Worm (Caenorhabditis elegans) whole organism, late embryonic: ENCODE results near the gene srj-1.
A peak's percentile ranks its signal among the peaks of the same experiment; 100 is the strongest.

Experiments
- F13H6.1 ChIP-seq: sonication (generic microtip); optimal IDR thresholded peaks from 2 replicates; lab custom pipeline; 2016; ENCODE audit warnings: missing genetic modification characterization, missing compliant biosample characterization
- K09A11.1 ChIP-seq: sonication (generic microtip); optimal IDR thresholded peaks from 2 replicates; lab custom pipeline; 2017; ENCODE audit warnings: antibody characterized with exemption, mild to moderate bottlenecking, missing genetic modification characterization, missing compliant biosample characterization; ENCODE audit not compliant: insufficient read depth
- Y22D7AL.16 ChIP-seq: sonication (generic microtip); optimal IDR thresholded peaks from 2 replicates; lab custom pipeline; 2016; ENCODE audit warnings: missing genetic modification characterization, missing compliant biosample characterization
- ceh-14 ChIP-seq: sonication (generic microtip); optimal IDR thresholded peaks from 2 replicates; lab custom pipeline; 2016; ENCODE audit warnings: missing genotype, missing genetic modification characterization, missing compliant biosample characterization
- ceh-19 ChIP-seq: fragments of 200-800 bp; sonication (Bioruptor generic); optimal IDR thresholded peaks from 2 replicates; lab custom pipeline; 2018; ENCODE audit warnings: mild to moderate bottlenecking, missing genetic modification characterization, missing compliant biosample characterization
- ceh-2 ChIP-seq: sonication (generic microtip); optimal IDR thresholded peaks from 2 replicates; lab custom pipeline; 2016; ENCODE audit warnings: missing genotype, missing genetic modification characterization, missing compliant biosample characterization
- ceh-22 ChIP-seq: sonication (generic microtip); optimal IDR thresholded peaks from 2 replicates; lab custom pipeline; 2017; ENCODE audit warnings: missing biosample characterization, missing genetic modification characterization
- ceh-24 ChIP-seq: sonication (generic microtip); optimal IDR thresholded peaks from 2 replicates; lab custom pipeline; 2016; ENCODE audit warnings: mild to moderate bottlenecking, missing genetic modification characterization, missing compliant biosample characterization
- ceh-30 ChIP-seq: fragments of 150-350 bp; optimal IDR thresholded peaks from 2 replicates; lab custom pipeline; 2014; ENCODE audit warnings: missing biosample characterization, missing genetic modification characterization
- ceh-31 ChIP-seq: sonication (generic microtip); optimal IDR thresholded peaks from 2 replicates; lab custom pipeline; 2016; ENCODE audit warnings: missing genetic modification characterization, missing compliant biosample characterization
- ceh-45 ChIP-seq: fragments of 200-800 bp; sonication (Bioruptor generic); IDR thresholded peaks from 2 replicates; pipeline ENCODE4 v1.3.6; 2022; ENCODE audit warnings: missing genetic modification reagents, missing genetic modification characterization, missing compliant biosample characterization
- ceh-48 ChIP-seq: sonication (generic microtip); optimal IDR thresholded peaks from 2 replicates; lab custom pipeline; 2016; ENCODE audit warnings: missing genetic modification characterization, inconsistent platforms, missing compliant biosample characterization
- ceh-6 ChIP-seq: fragments of 200-800 bp; sonication (Bioruptor generic); optimal IDR thresholded peaks from 2 replicates; lab custom pipeline; 2018; ENCODE audit warnings: mild to moderate bottlenecking, missing genetic modification characterization, missing compliant biosample characterization
- ceh-9 ChIP-seq: sonication (generic microtip); optimal IDR thresholded peaks from 2 replicates; lab custom pipeline; 2016; ENCODE audit warnings: mild to moderate bottlenecking, missing genetic modification characterization, inconsistent platforms, missing compliant biosample characterization
- che-1 ChIP-seq: sonication (generic microtip); optimal IDR thresholded peaks from 2 replicates; lab custom pipeline; 2016; ENCODE audit warnings: mild to moderate bottlenecking, missing genetic modification characterization, missing compliant biosample characterization
- elt-2 ChIP-seq: sonication (generic microtip); optimal IDR thresholded peaks from 2 replicates; lab custom pipeline; 2016; ENCODE audit warnings: missing genetic modification reagents, missing genetic modification characterization, missing compliant biosample characterization
- eyg-1 ChIP-seq: sonication (generic microtip); optimal IDR thresholded peaks from 2 replicates; lab custom pipeline; 2016; ENCODE audit warnings: missing genotype, missing genetic modification characterization, missing compliant biosample characterization
- fax-1 ChIP-seq: sonication (generic microtip); optimal IDR thresholded peaks from 2 replicates; lab custom pipeline; 2016; ENCODE audit warnings: missing genotype, missing genetic modification characterization, missing compliant biosample characterization
- fkh-10 ChIP-seq: fragments of 150-350 bp; optimal IDR thresholded peaks from 2 replicates; lab custom pipeline; 2014; ENCODE audit warnings: missing biosample characterization, missing genetic modification reagents, missing genetic modification characterization
- hlh-30 ChIP-seq: sonication (generic microtip); optimal IDR thresholded peaks from 2 replicates; lab custom pipeline; 2017; ENCODE audit warnings: antibody characterized with exemption, missing genetic modification characterization, missing compliant biosample characterization; ENCODE audit not compliant: insufficient read depth
- hlh-6 ChIP-seq: sonication (generic microtip); optimal IDR thresholded peaks from 2 replicates; lab custom pipeline; 2016; ENCODE audit warnings: missing genotype, missing genetic modification characterization, missing compliant biosample characterization
- hlh-8 ChIP-seq: sonication (generic microtip); optimal IDR thresholded peaks from 2 replicates; lab custom pipeline; 2016; ENCODE audit warnings: missing genotype, missing genetic modification characterization, missing compliant biosample characterization
- lin-11 ChIP-seq: fragments of 200-800 bp; sonication (Bioruptor generic); optimal IDR thresholded peaks from 2 replicates; lab custom pipeline; 2018; ENCODE audit warnings: mild to moderate bottlenecking, missing genetic modification characterization, missing compliant biosample characterization
- nfya-1 ChIP-seq: sonication (generic microtip); optimal IDR thresholded peaks from 2 replicates; lab custom pipeline; 2017; ENCODE audit warnings: missing genetic modification characterization, mild to moderate bottlenecking, missing compliant biosample characterization, antibody characterized with exemption, moderate library complexity
- nhr-11 ChIP-seq: fragments of 150-350 bp; optimal IDR thresholded peaks from 2 replicates; lab custom pipeline; 2014; ENCODE audit warnings: missing biosample characterization, missing genetic modification characterization
- nhr-232 ChIP-seq: sonication (generic microtip); optimal IDR thresholded peaks from 2 replicates; lab custom pipeline; 2016; ENCODE audit warnings: missing genetic modification characterization, missing compliant biosample characterization
- odd-2 ChIP-seq: sonication (generic microtip); optimal IDR thresholded peaks from 2 replicates; lab custom pipeline; 2017; ENCODE audit warnings: antibody characterized with exemption, mild to moderate bottlenecking, missing genetic modification characterization, missing compliant biosample characterization
- pag-3 ChIP-seq: sonication (generic microtip); optimal IDR thresholded peaks from 2 replicates; lab custom pipeline; 2016; ENCODE audit warnings: missing compliant biosample characterization, missing genetic modification characterization, borderline replicate concordance
- pat-9 ChIP-seq: fragments of 200-800 bp; sonication (Bioruptor generic); optimal IDR thresholded peaks from 2 replicates; lab custom pipeline; 2018; ENCODE audit warnings: mild to moderate bottlenecking, missing genetic modification characterization, moderate library complexity, missing compliant biosample characterization
- pha-2 ChIP-seq: sonication (generic microtip); optimal IDR thresholded peaks from 2 replicates; lab custom pipeline; 2017; ENCODE audit warnings: mild to moderate bottlenecking, missing genetic modification characterization, missing compliant biosample characterization
- pqm-1 ChIP-seq: sonication (generic microtip); optimal IDR thresholded peaks from 2 replicates; lab custom pipeline; 2016; ENCODE audit warnings: missing genetic modification characterization, missing compliant biosample characterization
- pros-1 ChIP-seq: fragments of 150-350 bp; optimal IDR thresholded peaks from 2 replicates; lab custom pipeline; 2014; ENCODE audit warnings: missing biosample characterization, missing genetic modification reagents, missing genetic modification characterization
- ref-2 ChIP-seq: sonication (generic microtip); optimal IDR thresholded peaks from 2 replicates; lab custom pipeline; 2016; ENCODE audit warnings: missing genetic modification characterization, missing compliant biosample characterization
- rnt-1 ChIP-seq: sonication (generic microtip); optimal IDR thresholded peaks from 2 replicates; lab custom pipeline; 2016; ENCODE audit warnings: missing genetic modification characterization, missing compliant biosample characterization
- sdc-2 ChIP-seq: sonication (generic microtip); optimal IDR thresholded peaks from 2 replicates; lab custom pipeline; 2016; ENCODE audit warnings: missing genotype, missing genetic modification characterization, missing compliant biosample characterization
- sox-2 ChIP-seq: fragments of 200-800 bp; sonication (Bioruptor generic); IDR thresholded peaks from 2 replicates; pipeline ENCODE4 v1.3.6; 2022; ENCODE audit warnings: missing genetic modification reagents, missing genetic modification characterization, missing compliant biosample characterization
- tbx-2 ChIP-seq: sonication (generic microtip); optimal IDR thresholded peaks from 2 replicates; lab custom pipeline; 2016; ENCODE audit warnings: missing genetic modification characterization, missing compliant biosample characterization
- tbx-7 ChIP-seq: sonication (generic microtip); optimal IDR thresholded peaks from 2 replicates; lab custom pipeline; 2016; ENCODE audit warnings: missing genotype, missing genetic modification characterization, missing compliant biosample characterization
- unc-3 ChIP-seq, 2 experiments: fragments of 200-800 bp in 1 of 2; sonication (Bioruptor generic) in 1 of 2; sonication (generic microtip) in 1 of 2; conservative IDR thresholded peaks in 1 of 2; optimal IDR thresholded peaks in 1 of 2; 2 replicates each; pipeline versions ENCODE4 v1.3.6 to Lab custom; 2016 to 2022; ENCODE audit warnings: missing compliant biosample characterization in 2 of 2, missing genetic modification characterization in 2 of 2, missing genetic modification reagents in 1 of 2
- unc-42 ChIP-seq: sonication (generic microtip); optimal IDR thresholded peaks from 2 replicates; lab custom pipeline; 2016; ENCODE audit warnings: missing genotype, missing genetic modification characterization, missing compliant biosample characterization
- unc-55 ChIP-seq: sonication (generic microtip); optimal IDR thresholded peaks from 2 replicates; lab custom pipeline; 2017; ENCODE audit warnings: missing biosample characterization, missing genetic modification reagents, missing genetic modification characterization
- unc-86 ChIP-seq: sonication (generic microtip); optimal IDR thresholded peaks from 2 replicates; lab custom pipeline; 2016; ENCODE audit warnings: missing genetic modification characterization, missing compliant biosample characterization
- zip-5 ChIP-seq: sonication (generic microtip); optimal IDR thresholded peaks from 2 replicates; lab custom pipeline; 2016; ENCODE audit warnings: missing genetic modification characterization, missing compliant biosample characterization

Gene srj-1

DNA sequence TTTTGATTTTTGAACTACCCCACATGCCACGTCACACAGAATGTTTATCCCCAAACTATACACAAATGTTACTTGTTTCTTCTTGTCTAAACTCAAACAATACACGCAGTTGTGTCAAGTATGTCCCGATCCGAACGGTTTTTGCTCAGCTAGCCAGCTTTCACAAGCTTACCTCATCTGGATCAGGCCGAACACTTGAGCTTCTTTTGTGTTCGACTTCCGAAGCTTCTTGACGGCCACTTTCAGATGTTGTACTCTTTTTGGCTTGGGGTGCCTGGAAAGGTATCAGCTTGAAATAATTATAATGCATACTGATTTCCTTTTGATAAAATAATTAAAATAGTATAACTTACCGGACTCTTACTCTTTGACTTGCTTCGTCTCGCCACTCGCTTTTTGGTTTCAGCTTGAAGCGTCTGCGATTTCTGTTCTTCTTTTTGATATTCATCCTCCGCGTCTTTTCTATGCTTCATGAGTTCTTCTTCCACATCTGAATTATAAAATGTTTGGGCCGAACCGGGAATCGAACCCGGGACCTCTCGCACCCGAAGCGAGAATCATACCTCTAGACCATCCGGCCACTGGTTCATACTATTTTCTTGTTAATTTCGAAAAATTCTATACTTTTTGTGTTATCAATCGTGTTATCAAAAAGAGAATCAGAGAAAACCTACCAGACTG is 40.0 kb upstream of the srj-1 start:
- TF ChIP-seq elt-2 (no peak), ceh-2 (tag; lab: Kevin White, UChicago) (no peak), Y22D7AL.16 (tag; lab: Kevin White, UChicago) (no peak), nhr-232 (no peak), che-1 (tag; lab: Kevin White, UChicago) (no peak), hlh-8 (tag; lab: Kevin White, UChicago) (no peak)

DNA sequence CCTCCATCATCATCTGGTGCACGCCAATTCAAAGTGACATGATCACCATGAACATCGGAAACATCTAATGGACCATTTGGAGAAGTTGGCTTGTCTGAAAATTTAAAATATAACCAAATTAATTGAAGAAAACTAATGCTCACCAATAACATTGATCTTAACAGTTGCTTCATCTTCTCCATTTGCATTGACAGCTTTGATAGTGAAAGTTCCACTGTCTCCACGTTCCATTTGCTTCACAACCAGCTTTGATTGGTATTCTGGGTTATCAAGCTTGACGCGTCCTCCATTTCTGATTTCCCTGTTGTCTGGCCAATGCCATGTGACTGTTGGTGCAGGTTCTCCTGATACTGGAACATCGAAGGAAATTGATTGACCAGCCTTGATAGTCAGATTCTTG is 21.2 kb upstream of the srj-1 start:
- TF ChIP-seq unc-3 (GFP tag; conservative IDR thresholded peaks at IDR 0.05; lab: Robert Waterston, UW) (no peak), unc-3 (tag; optimal IDR thresholded peaks at IDR 0.05; lab: Kevin White, UChicago) (no peak), fax-1 (tag; lab: Kevin White, UChicago) (no peak), che-1 (tag; lab: Kevin White, UChicago) (no peak), elt-2 (no peak), nfya-1 (no peak), ceh-48 (no peak), nhr-11 (no peak), odd-2 (tag; lab: Kevin White, UChicago) (no peak), K09A11.1 (tag; lab: Kevin White, UChicago) (no peak), ceh-45 (GFP tag; lab: Robert Waterston, UW) (no peak), ceh-19 (no peak), tbx-7 (no peak), pqm-1 (tag; lab: Kevin White, UChicago) (no peak), fkh-10 (GFP tag; lab: Kevin White, UChicago) (no peak), nhr-232 (no peak)

DNA sequence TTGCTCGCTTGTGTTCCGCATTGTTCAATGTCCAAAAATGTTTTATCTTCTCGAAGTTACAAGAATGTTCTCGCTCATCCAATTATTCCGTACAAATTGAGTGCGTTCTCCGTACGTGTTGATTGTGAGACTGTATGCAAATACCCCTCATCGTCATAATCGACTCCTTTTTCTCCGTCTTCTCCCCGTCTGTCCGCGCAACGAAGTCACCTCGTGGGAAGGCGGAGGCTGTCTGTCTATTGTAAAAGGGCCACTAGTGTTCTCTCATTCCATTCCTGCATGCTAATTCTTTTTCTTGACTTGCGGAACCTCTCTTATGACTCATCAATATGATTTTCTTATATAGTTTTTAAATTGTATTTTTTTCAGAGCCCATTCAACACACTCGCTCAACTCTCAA is 4.9 kb upstream of the srj-1 start, which contains the start of gene ZK829.9:
TSS of gene ZK829.9 (plus strand) at position 364 of the 400 bp plus-strand sequence.
- no peak for TF ChIP-seq ceh-14 (tag; lab: Kevin White, UChicago)
- TF ChIP-seq ceh-6 (GFP tag; lab: Kevin White, UChicago) = no peak
- no peak for TF ChIP-seq ceh-24 (tag; lab: Kevin White, UChicago)
- TF ChIP-seq zip-5 (tag; lab: Kevin White, UChicago) = no peak
- no peak for TF ChIP-seq fax-1 (tag; lab: Kevin White, UChicago)
- no peak for TF ChIP-seq ceh-31 (tag; lab: Kevin White, UChicago)
- no peak for TF ChIP-seq pha-2
- no peak for TF ChIP-seq ceh-48
- no peak for TF ChIP-seq hlh-6 (tag; lab: Kevin White, UChicago)
- no peak for TF ChIP-seq K09A11.1 (tag; lab: Kevin White, UChicago)
- TF ChIP-seq Y22D7AL.16 (tag; lab: Kevin White, UChicago) = no peak
- no peak for TF ChIP-seq elt-2
- TF ChIP-seq sox-2 = no peak
- TF ChIP-seq unc-86 (tag; lab: Kevin White, UChicago) = no peak
- no peak for TF ChIP-seq tbx-2 (tag; lab: Kevin White, UChicago)
- no peak for TF ChIP-seq F13H6.1 (tag; lab: Kevin White, UChicago)
- TF ChIP-seq ref-2 (tag; lab: Kevin White, UChicago) = no peak
- no peak for TF ChIP-seq nhr-232
- no peak for TF ChIP-seq unc-3 (GFP tag; conservative IDR thresholded peaks at IDR 0.05; lab: Robert Waterston, UW)
- no peak for TF ChIP-seq unc-3 (tag; optimal IDR thresholded peaks at IDR 0.05; lab: Kevin White, UChicago)

DNA sequence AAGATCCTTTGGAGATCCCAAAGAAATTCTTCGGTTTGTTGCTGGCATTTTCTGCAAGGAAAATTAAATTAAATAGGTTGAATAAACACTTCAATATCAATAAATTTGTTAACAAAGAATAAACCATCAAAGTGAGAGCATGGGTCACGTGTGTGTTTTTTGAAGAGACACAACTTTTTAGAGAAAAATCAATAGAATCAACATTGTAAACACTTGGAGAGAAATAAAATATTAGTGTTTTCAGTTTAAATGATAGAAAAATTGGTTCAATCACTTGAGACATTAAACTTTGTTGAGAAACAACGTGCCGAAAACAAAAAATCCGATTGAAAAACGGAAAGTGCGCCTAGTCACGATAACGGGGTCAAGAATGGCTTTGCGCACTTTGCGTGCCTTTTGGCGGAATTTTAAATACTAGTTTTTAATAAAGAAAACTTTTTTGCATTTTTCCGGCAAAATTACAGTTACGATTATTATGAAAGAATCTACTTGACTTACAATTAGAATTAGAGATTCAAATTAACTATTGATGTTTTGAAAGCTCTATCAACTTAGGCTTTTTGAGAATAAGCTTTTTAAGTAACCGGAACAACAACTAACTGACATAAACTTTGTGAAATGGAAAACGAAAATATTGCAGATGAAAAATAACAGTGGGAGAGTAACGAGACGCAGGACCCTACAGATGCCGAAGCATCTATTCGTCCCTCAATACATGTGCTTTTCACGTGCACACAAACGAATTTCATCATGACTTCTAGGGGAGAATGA is 3.6 kb downstream of the srj-1 start, which contains the start of gene ZK829.7:
TSS of gene ZK829.7 (minus strand) at position 51 of the 771 bp plus-strand sequence.
- TF ChIP-seq lin-11 (tag; lab: Kevin White, UChicago) (no peak), pat-9 (tag; lab: Kevin White, UChicago) (no peak), rnt-1 (tag; lab: Kevin White, UChicago) (no peak), hlh-30 (tag; lab: Kevin White, UChicago) (peak; percentile 16), ceh-45 (GFP tag; lab: Robert Waterston, UW) (no peak), elt-2 (no peak), pag-3 (tag; lab: Kevin White, UChicago) (no peak), ceh-9 (no peak), nfya-1 (peak; percentile 24), ceh-22 (tag; lab: Kevin White, UChicago) (no peak), unc-55 (peak; percentile 7), ceh-30 (peak; percentile 34), pros-1 (tag; lab: Kevin White, UChicago) (no peak), eyg-1 (tag; lab: Kevin White, UChicago) (no peak), sox-2 (no peak), unc-3 (GFP tag; conservative IDR thresholded peaks at IDR 0.05; lab: Robert Waterston, UW) (no peak), unc-3 (tag; optimal IDR thresholded peaks at IDR 0.05; lab: Kevin White, UChicago) (no peak), ceh-48 (no peak), unc-42 (tag; lab: Kevin White, UChicago) (peak; percentile 20), sdc-2 (no peak), unc-86 (tag; lab: Kevin White, UChicago) (no peak)
